Worm (Caenorhabditis elegans): Measurements from ENCODE around the gene suca-1.

DNA sequence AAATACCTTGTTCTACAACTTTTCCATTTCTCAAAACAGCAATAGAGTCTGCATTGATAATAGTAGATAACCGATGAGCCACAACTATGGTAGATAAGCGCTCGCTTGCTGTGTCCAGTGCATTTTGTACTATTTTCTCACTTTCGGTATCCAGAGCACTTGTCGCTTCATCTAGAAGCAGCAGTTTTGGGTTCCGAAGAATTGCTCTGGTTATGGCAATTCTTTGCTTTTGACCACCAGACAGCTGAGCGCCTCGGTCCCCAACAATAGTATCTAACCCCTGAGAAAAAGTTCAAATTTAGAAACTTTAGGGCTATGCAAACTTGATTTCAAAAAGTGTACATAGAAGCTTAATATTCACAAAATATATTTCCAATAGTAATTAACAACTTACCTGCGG, 40.3 kb downstream of the suca-1 start:
- TF ChIP-seq elt-3 (tag; optimal IDR thresholded peaks at IDR 0.05) (no peak), fos-1 (tag; optimal IDR thresholded peaks at IDR 0.05) (no peak), unc-55 (GFP tag; optimal IDR thresholded peaks at IDR 0.05) (no peak), nhr-25 (tag; optimal IDR thresholded peaks at IDR 0.05) (no peak), elt-1 (tag; optimal IDR thresholded peaks at IDR 0.05) (no peak), snpc-4 (tag; optimal IDR thresholded peaks at IDR 0.05) (no peak), skn-1 (tag; optimal IDR thresholded peaks at IDR 0.05) (no peak), zag-1 (tag; optimal IDR thresholded peaks at IDR 0.05) (no peak), sem-4 (tag; optimal IDR thresholded peaks at IDR 0.05) (no peak), sma-3 (GFP tag; optimal IDR thresholded peaks at IDR 0.05) (no peak)
